Fruit fly (Drosophila melanogaster) whole organism: Measurements from ENCODE around the gene CG15865.

Source experiments
- CG8478 ChIP-seq: fragments of >200 bp; optimal IDR thresholded peaks from 2 replicates; lab custom pipeline; 2018; ENCODE audit warnings: inconsistent platforms
- Dll ChIP-seq: fragments of >200 bp; optimal IDR thresholded peaks from 2 replicates; lab custom pipeline; 2017
- usp ChIP-seq: fragments of >200 bp; optimal IDR thresholded peaks from 2 replicates; lab custom pipeline; 2017; ENCODE audit warnings: missing biosample characterization, missing genetic modification characterization, mixed read lengths

dm6 chrX:16655724-16656235 lies 8.5 kb downstream of the CG15865 start:
- TF ChIP-seq Dll (lab: Kevin White, UChicago) (no peak), usp (no peak), CG8478 (lab: Kevin White, UChicago) (no peak)
